Fruit fly (Drosophila melanogaster): ENCODE data around the gene CG42590.

CG42590 gene

dm6 chr3L:8031461-8031860, 37.6 kb downstream of the CG42590 start:
- TF ChIP-seq Pif1B (GFP tag; optimal IDR thresholded peaks at IDR 0.05) (no peak), gl (tag; optimal IDR thresholded peaks at IDR 0.05) (no peak), CG34367 (tag; optimal IDR thresholded peaks at IDR 0.05) (no peak), CG17806 (tag; optimal IDR thresholded peaks at IDR 0.05) (no peak), CG8159 (tag; optimal IDR thresholded peaks at IDR 0.05) (no peak), CG9948 (tag; optimal IDR thresholded peaks at IDR 0.05) (no peak), CG8301 (tag; optimal IDR thresholded peaks at IDR 0.05) (no peak), CG32121 (GFP tag; IDR thresholded peaks at IDR 0.05) (no peak), CG10348 (GFP tag; IDR thresholded peaks at IDR 0.05) (no peak)

dm6 chr3L:8029194-8029747, 39.8 kb downstream of the CG42590 start:
- no peak for TF ChIP-seq gl (tag; optimal IDR thresholded peaks at IDR 0.05)
- peak; percentile 15 for TF ChIP-seq CG17806 (tag; optimal IDR thresholded peaks at IDR 0.05)
- peak; percentile 2 for TF ChIP-seq EcR (GFP tag; optimal IDR thresholded peaks at IDR 0.05)
- peak; percentile 28 for TF ChIP-seq Pif1A (GFP tag; optimal IDR thresholded peaks at IDR 0.05)

dm6 chr3L:8028493-8029193, 40.4 kb downstream of the CG42590 start:
- TF ChIP-seq CG10348 (GFP tag; IDR thresholded peaks at IDR 0.05) (no peak), CG4496 (GFP tag; IDR thresholded peaks at IDR 0.05) (0 out of 3 replicates have a peak, but pooled peaks have one; percentile 15), CG8301 (tag; optimal IDR thresholded peaks at IDR 0.05) (no peak)

DNA sequence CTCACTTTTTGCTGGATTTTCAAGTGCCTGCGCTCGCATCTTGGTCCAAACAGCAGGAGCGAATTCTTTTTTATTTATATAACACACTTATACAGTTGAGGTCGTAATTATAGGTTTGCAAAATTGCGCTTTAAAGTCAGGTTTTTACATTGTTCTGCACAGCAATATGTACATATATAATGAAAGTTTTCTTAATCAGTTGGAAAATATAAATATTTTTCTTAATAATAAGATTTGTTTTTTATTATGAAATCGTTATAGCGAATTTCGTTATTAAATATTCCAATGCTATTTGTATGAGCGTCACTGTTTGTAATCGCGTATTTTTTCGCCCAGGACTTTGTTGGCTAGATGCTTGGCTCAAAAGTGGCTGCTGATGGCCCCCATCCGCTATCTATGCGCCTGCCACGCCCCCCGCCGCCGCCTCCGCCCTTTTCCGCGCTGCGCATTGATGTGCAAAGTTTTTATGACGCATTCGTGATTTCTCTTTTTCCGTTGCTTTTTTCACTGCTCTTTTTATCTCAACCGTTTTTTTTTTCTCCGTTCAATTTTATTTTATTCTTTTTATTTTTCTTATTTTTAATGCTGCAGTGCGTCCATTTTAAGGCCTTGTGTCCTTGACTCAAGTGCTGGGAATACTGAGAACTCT, 41.3 kb downstream of the CG42590 start:
- TF ChIP-seq CG8159 (tag; optimal IDR thresholded peaks at IDR 0.05) (peak; percentile 90), CG12605 (GFP tag; IDR thresholded peaks at IDR 0.05) (no peak), CG8301 (tag; optimal IDR thresholded peaks at IDR 0.05) (peak; percentile 53), CG14655 (GFP tag; optimal IDR thresholded peaks at IDR 0.05) (peak; percentile 72), gl (tag; optimal IDR thresholded peaks at IDR 0.05) (peak; percentile 46), CG10348 (GFP tag; IDR thresholded peaks at IDR 0.05) (no peak), EcR (GFP tag; optimal IDR thresholded peaks at IDR 0.05) (no peak), CG13204 (GFP tag; optimal IDR thresholded peaks at IDR 0.05) (peak; percentile 50), Pif1A (GFP tag; optimal IDR thresholded peaks at IDR 0.05) (peak; percentile 26), CG4496 (GFP tag; IDR thresholded peaks at IDR 0.05) (peak; percentile 64; the same call in 1 of the 3 replicates), fd96Ca (GFP tag; IDR thresholded peaks at IDR 0.05) (no peak), rn (GFP tag; IDR thresholded peaks at IDR 0.05) (0 out of 2 replicates have a peak, but pooled peaks have one; percentile 7), CG34367 (tag; optimal IDR thresholded peaks at IDR 0.05) (peak; percentile 73), CG15710 (tag; optimal IDR thresholded peaks at IDR 0.05) (peak; percentile 81), D1 (tag; optimal IDR thresholded peaks at IDR 0.05) (peak; percentile 46), Ets98B (GFP tag; IDR thresholded peaks at IDR 0.05) (peak; percentile 15; the same call in 1 of the 2 replicates), CG17806 (tag; optimal IDR thresholded peaks at IDR 0.05) (peak; percentile 86), Snoo (tag; optimal IDR thresholded peaks at IDR 0.05) (peak; percentile 64), CG9948 (tag; optimal IDR thresholded peaks at IDR 0.05) (peak; percentile 89), Pif1B (GFP tag; optimal IDR thresholded peaks at IDR 0.05) (peak; percentile 59), CG32121 (GFP tag; IDR thresholded peaks at IDR 0.05) (no peak)

DNA sequence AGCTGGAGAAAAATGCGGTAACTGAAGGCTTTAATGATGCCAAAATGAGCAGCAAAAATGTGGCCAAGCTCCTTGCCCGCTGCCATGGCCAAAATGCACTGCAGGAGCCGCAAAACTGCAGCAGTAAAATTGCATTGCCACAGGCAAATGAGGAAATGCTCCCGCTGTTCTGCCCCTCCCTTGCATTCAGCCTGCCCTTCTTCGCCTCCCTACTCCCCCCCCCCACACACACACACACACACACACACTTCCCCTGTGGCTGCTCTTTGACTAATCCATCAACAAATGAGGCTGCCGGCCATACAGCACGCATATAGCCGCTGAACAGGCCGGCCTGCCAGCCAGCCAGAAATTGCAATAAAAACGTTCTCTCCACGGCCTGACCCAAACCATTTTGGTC, 41.9 kb downstream of the CG42590 start:
- TF ChIP-seq CG12605 (GFP tag; IDR thresholded peaks at IDR 0.05) (no peak), CG8159 (tag; optimal IDR thresholded peaks at IDR 0.05) (no peak), Pif1A (GFP tag; optimal IDR thresholded peaks at IDR 0.05) (no peak), fd96Ca (GFP tag; IDR thresholded peaks at IDR 0.05) (no peak), CG13204 (GFP tag; optimal IDR thresholded peaks at IDR 0.05) (peak; percentile 15), Pif1B (GFP tag; optimal IDR thresholded peaks at IDR 0.05) (no peak), D1 (tag; optimal IDR thresholded peaks at IDR 0.05) (no peak), EcR (GFP tag; optimal IDR thresholded peaks at IDR 0.05) (peak; percentile 51), rn (GFP tag; IDR thresholded peaks at IDR 0.05) (no peak), Snoo (tag; optimal IDR thresholded peaks at IDR 0.05) (no peak), CG9948 (tag; optimal IDR thresholded peaks at IDR 0.05) (no peak)

DNA sequence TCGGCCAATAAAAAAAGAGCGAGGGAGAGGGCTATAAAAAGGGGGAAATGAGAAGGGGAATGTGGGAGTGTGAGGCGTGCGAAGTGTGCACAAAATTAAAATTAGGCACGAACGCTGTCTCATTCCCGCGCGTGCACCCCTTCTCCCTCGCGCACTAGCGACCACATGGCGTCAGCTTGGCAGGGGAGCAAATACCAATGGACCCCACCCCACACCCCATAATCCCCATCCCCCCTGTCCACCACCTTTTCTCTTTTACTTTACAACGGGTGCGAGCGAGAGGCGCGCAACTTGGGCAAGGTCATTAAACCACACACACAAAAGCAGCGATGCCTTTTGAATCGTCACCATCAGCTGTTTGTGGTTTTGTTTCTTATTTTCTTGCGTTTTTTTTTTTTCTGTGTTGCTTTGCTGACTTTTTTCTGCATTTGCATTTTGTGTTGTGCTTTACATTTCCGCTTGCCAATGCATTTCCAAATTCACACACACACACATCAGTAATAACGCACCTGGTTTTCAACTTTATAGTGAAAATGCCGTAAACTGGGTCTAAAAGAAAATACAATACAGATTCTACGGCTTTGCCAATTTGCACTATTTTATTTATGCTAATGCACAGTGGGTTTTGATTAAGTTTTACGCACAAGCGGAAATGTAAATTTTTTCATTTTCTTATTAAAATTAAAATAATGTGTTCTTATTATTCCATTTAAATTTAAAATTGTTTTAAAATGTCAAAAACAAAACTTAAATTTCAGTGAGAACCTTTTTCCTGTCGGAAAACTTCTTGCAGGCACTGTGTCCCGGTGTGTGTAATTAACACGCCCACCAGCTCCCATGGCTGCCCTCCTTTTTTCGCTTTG, 44.6 kb downstream of the CG42590 start:
- peak; percentile 46 for TF ChIP-seq CG17806 (tag; optimal IDR thresholded peaks at IDR 0.05)
- peak; percentile 18; the same call in 1 of the 2 replicates for TF ChIP-seq CG12605 (GFP tag; IDR thresholded peaks at IDR 0.05)
- TF ChIP-seq fd96Ca (GFP tag; IDR thresholded peaks at IDR 0.05): 0 out of 3 replicates have a peak, but pooled peaks have one; percentile 54
- TF ChIP-seq CG8159 (tag; optimal IDR thresholded peaks at IDR 0.05): peak; percentile 72
- peak; percentile 72 for TF ChIP-seq CG32121 (GFP tag; IDR thresholded peaks at IDR 0.05)
- TF ChIP-seq CG15710 (tag; optimal IDR thresholded peaks at IDR 0.05): peak; percentile 53
- TF ChIP-seq EcR (GFP tag; optimal IDR thresholded peaks at IDR 0.05): peak; percentile 96
- TF ChIP-seq rn (GFP tag; IDR thresholded peaks at IDR 0.05): peak; percentile 50; the same call in 1 of the 2 replicates
- TF ChIP-seq Pif1B (GFP tag; optimal IDR thresholded peaks at IDR 0.05): peak; percentile 70
- peak; percentile 71 for TF ChIP-seq CG4496 (GFP tag; IDR thresholded peaks at IDR 0.05)
- peak; percentile 55 for TF ChIP-seq CG9948 (tag; optimal IDR thresholded peaks at IDR 0.05)
- TF ChIP-seq Ets98B (GFP tag; IDR thresholded peaks at IDR 0.05): peak; percentile 40
- peak; percentile 16 for TF ChIP-seq Snoo (tag; optimal IDR thresholded peaks at IDR 0.05)
- TF ChIP-seq CG13204 (GFP tag; optimal IDR thresholded peaks at IDR 0.05): no peak
- TF ChIP-seq gl (tag; optimal IDR thresholded peaks at IDR 0.05): no peak
- TF ChIP-seq CG8301 (tag; optimal IDR thresholded peaks at IDR 0.05): peak; percentile 50
- peak; percentile 72 for TF ChIP-seq Pif1A (GFP tag; optimal IDR thresholded peaks at IDR 0.05)
- 0 out of 2 replicates have a peak, but pooled peaks have one; percentile 33 for TF ChIP-seq CG10348 (GFP tag; IDR thresholded peaks at IDR 0.05)
- TF ChIP-seq CG14655 (GFP tag; optimal IDR thresholded peaks at IDR 0.05): peak; percentile 71
- peak; percentile 36 for TF ChIP-seq CG34367 (tag; optimal IDR thresholded peaks at IDR 0.05)
- no peak for TF ChIP-seq D1 (tag; optimal IDR thresholded peaks at IDR 0.05)
